In genomic region chrII:1501614-1502355, ce11 we compare ENCODE assay signal across 1 worm cellular context.
TF ChIP-seq lines count a peak whose summit lies in the region.

No protein-coding gene starts in this region.

TF ChIP-seq in whole organism, L1 larva, 84 proteins besides CTCF, POLR2A, EP300 and RAD21 (continued from another document):
- TF ChIP-seq lsy-2 (tag; optimal IDR thresholded peaks at IDR 0.05; lab: Kevin White, UChicago) (peak; percentile 44 to 46), lin-14 (GFP tag; optimal IDR thresholded peaks at IDR 0.05; lab: Kevin White, UChicago) (peak; percentile 95), tbx-2 (tag; optimal IDR thresholded peaks at IDR 0.05; lab: Kevin White, UChicago) (peak; percentile 30), ceh-8 (GFP tag; optimal IDR thresholded peaks at IDR 0.05; lab: Kevin White, UChicago) (no peak), ces-1 (GFP tag; optimal IDR thresholded peaks at IDR 0.05; lab: Kevin White, UChicago) (no peak), aly-2 (tag; optimal IDR thresholded peaks at IDR 0.05; lab: Kevin White, UChicago) (no peak), ama-1 (optimal IDR thresholded peaks at IDR 0.05; lab: Kevin White, UChicago) (no peak), alr-1 (tag; optimal IDR thresholded peaks at IDR 0.05; lab: Kevin White, UChicago; ENCODE audit: borderline replicate concordance) (no peak), nhr-71 (tag; optimal IDR thresholded peaks at IDR 0.05; lab: Kevin White, UChicago) (peak; percentile 81), fkh-4 (tag; optimal IDR thresholded peaks at IDR 0.05; lab: Kevin White, UChicago; ENCODE audit: borderline replicate concordance) (no peak), dpl-1 (GFP tag; optimal IDR thresholded peaks at IDR 0.05; lab: Kevin White, UChicago) (peak in 2 of 3 experiments; percentile 1 to 25), rnt-1 (tag; optimal IDR thresholded peaks at IDR 0.05; lab: Kevin White, UChicago) (peak; percentile 90), efl-1 (optimal IDR thresholded peaks at IDR 0.05; lab: Kevin White, UChicago) (peak; percentile 31 to 33), efl-1 (GFP tag; optimal IDR thresholded peaks at IDR 0.05 in 1 of 2; lab: Kevin White, UChicago) (peak in 1 of 2 experiments; percentile 27), ztf-4 (tag; optimal IDR thresholded peaks at IDR 0.05; lab: Kevin White, UChicago) (peak; percentile 52), pag-3 (tag; optimal IDR thresholded peaks at IDR 0.05; lab: Kevin White, UChicago; ENCODE audit: borderline replicate concordance, insufficient read depth) (peak; percentile 71), swsn-7 (tag; optimal IDR thresholded peaks at IDR 0.05; lab: Kevin White, UChicago) (peak; percentile 38), fkh-8 (tag; optimal IDR thresholded peaks at IDR 0.05; lab: Kevin White, UChicago) (peak; percentile 50), lin-39 (tag; optimal IDR thresholded peaks at IDR 0.05; lab: Kevin White, UChicago) (peak; percentile 54), C16A3.4 (tag; optimal IDR thresholded peaks at IDR 0.05; lab: Kevin White, UChicago) (peak; percentile 17), ztf-11 (tag; optimal IDR thresholded peaks at IDR 0.05; lab: Kevin White, UChicago) (no peak), unc-30 (tag; optimal IDR thresholded peaks at IDR 0.05; lab: Kevin White, UChicago) (no peak), fos-1 (tag; optimal IDR thresholded peaks at IDR 0.05; lab: Kevin White, UChicago) (no peak), efl-3 (GFP tag; optimal IDR thresholded peaks at IDR 0.05; lab: Kevin White, UChicago) (no peak), blmp-1 (tag; optimal IDR thresholded peaks at IDR 0.05; lab: Kevin White, UChicago) (no peak)
